Fruit fly (Drosophila melanogaster): ENCODE results near the gene Mettl14.

The Mettl14 gene

dm6 chr2L:8300220-8301167 is 7.7 kb upstream of the Mettl14 start, which contains the start of gene Btk (continued):
- TF ChIP-seq CG10543 (GFP tag; optimal IDR thresholded peaks at IDR 0.05) (no peak), Bdp1 (GFP tag; optimal IDR thresholded peaks at IDR 0.05) (no peak), CG15601 (tag; optimal IDR thresholded peaks at IDR 0.05) (no peak), chinmo (GFP tag; IDR thresholded peaks at IDR 0.05; ENCODE audit: partially characterized antibody) (peak; percentile 89; the same call in 3 of the 4 replicates), stc (GFP tag; IDR thresholded peaks at IDR 0.05) (0 out of 2 replicates have a peak, but pooled peaks have one; percentile 25), dmrt99B (tag; optimal IDR thresholded peaks at IDR 0.05) (no peak), CG34224 (GFP tag; IDR thresholded peaks at IDR 0.05; ENCODE audit: partially characterized antibody) (0 out of 3 replicates have a peak, but pooled peaks have one; percentile 16), psq (GFP tag; optimal IDR thresholded peaks at IDR 0.05) (no peak), Myb (GFP tag; optimal IDR thresholded peaks at IDR 0.05) (peak; percentile 55), CG13894 (tag; optimal IDR thresholded peaks at IDR 0.05) (no peak), sens (GFP tag) (peak; percentile 77), Nf-YB (GFP tag; optimal IDR thresholded peaks at IDR 0.05) (no peak), CG17359 (tag; optimal IDR thresholded peaks at IDR 0.05) (no peak), Side (GFP tag; optimal IDR thresholded peaks at IDR 0.05) (peak; percentile 15), CG1603 (tag; optimal IDR thresholded peaks at IDR 0.05) (peak; percentile 37), slbo (GFP tag; IDR thresholded peaks at IDR 0.05) (no peak), Nf-YC (tag; optimal IDR thresholded peaks at IDR 0.05) (no peak), tio (GFP tag; optimal IDR thresholded peaks at IDR 0.05) (no peak), tx (GFP tag; optimal IDR thresholded peaks at IDR 0.05) (no peak), D19B (GFP tag; optimal IDR thresholded peaks at IDR 0.05) (no peak), sr (GFP tag; IDR thresholded peaks at IDR 0.05) (no peak), inv (GFP tag; IDR thresholded peaks at IDR 0.05; ENCODE audit: partially characterized antibody) (no peak), CkIIα-i1 (GFP tag; IDR thresholded peaks at IDR 0.05) (no peak), D19A (tag; optimal IDR thresholded peaks at IDR 0.05) (no peak), CG4282 (GFP tag; optimal IDR thresholded peaks at IDR 0.05) (no peak), CG14441 (GFP tag; IDR thresholded peaks at IDR 0.05) (no peak), pb (GFP tag; optimal IDR thresholded peaks at IDR 0.05) (no peak), gsb-n (tag; optimal IDR thresholded peaks at IDR 0.05) (no peak), ind (GFP tag; optimal IDR thresholded peaks at IDR 0.05) (no peak), schlank (tag; optimal IDR thresholded peaks at IDR 0.05) (no peak), CG8478 (optimal IDR thresholded peaks at IDR 0.05) (no peak), Sox102F (GFP tag; optimal IDR thresholded peaks at IDR 0.05) (no peak), cad (GFP tag; optimal IDR thresholded peaks at IDR 0.05) (no peak), Blimp-1 (GFP tag; optimal IDR thresholded peaks at IDR 0.05) (peak; percentile 49), Ravus (GFP tag; IDR thresholded peaks at IDR 0.05) (no peak), E2f2 (GFP tag; IDR thresholded peaks at IDR 0.05) (peak; percentile 90), nerfin-1 (tag; optimal IDR thresholded peaks at IDR 0.05) (peak; percentile 9), CG16815 (GFP tag; optimal IDR thresholded peaks at IDR 0.05) (no peak), chm (GFP tag; IDR thresholded peaks at IDR 0.05) (0 out of 2 replicates have a peak, but pooled peaks have one; percentile 46), CG14710 (tag; optimal IDR thresholded peaks at IDR 0.05) (peak; percentile 24), ftz-f1 (GFP tag; optimal IDR thresholded peaks at IDR 0.05) (no peak), CG8924 (tag; optimal IDR thresholded peaks at IDR 0.05) (peak; percentile 58), CG7839 (tag; optimal IDR thresholded peaks at IDR 0.05) (no peak), BtbVII (GFP tag; optimal IDR thresholded peaks at IDR 0.05) (no peak), CG7372 (GFP tag; IDR thresholded peaks at IDR 0.05) (no peak), Atf-2 (GFP tag; optimal IDR thresholded peaks at IDR 0.05) (no peak), CG4707 (GFP tag; optimal IDR thresholded peaks at IDR 0.05) (no peak), CG6791 (GFP tag; IDR thresholded peaks at IDR 0.05; ENCODE audit: partially characterized antibody) (no peak), CG9932 (GFP tag; IDR thresholded peaks at IDR 0.05) (no peak)
